Fruit fly (Drosophila melanogaster) whole organism, embryonic: ENCODE results near the gene DCTN5-p25.

Experiments used
- Atf6 ChIP-seq: fragments of 200-800 bp; sonication (Bioruptor generic); IDR thresholded peaks from 2 replicates; pipeline ENCODE4 v1.3.6; 2022; ENCODE audit warnings: missing biosample characterization, missing genetic modification characterization
- CG1024 ChIP-seq: fragments of 200-800 bp; sonication (Bioruptor generic); IDR thresholded peaks from 2 replicates; pipeline ENCODE4 v1.3.6; 2022; ENCODE audit warnings: missing biosample characterization, missing genetic modification characterization
- CG10462 ChIP-seq: fragments of 200-800 bp; sonication (Bioruptor generic); optimal IDR thresholded peaks from 2 replicates; lab custom pipeline; 2016; ENCODE audit warnings: missing biosample characterization, missing genetic modification characterization
- CG11504 ChIP-seq: fragments of 200-800 bp; sonication (Bioruptor generic); optimal IDR thresholded peaks from 3 replicates; lab custom pipeline; 2019; ENCODE audit warnings: missing biosample characterization, mild to moderate bottlenecking, missing genetic modification characterization, moderate library complexity
- CG11696 ChIP-seq: fragments of 200-800 bp; sonication (Bioruptor generic); IDR thresholded peaks from 2 replicates; pipeline ENCODE4 v1.3.6; 2022; ENCODE audit warnings: missing biosample characterization, missing genetic modification characterization
- CG12299 ChIP-seq: fragments of 200-800 bp; sonication (Bioruptor generic); optimal IDR thresholded peaks from 2 replicates; lab custom pipeline; 2018; ENCODE audit warnings: missing biosample characterization, mild to moderate bottlenecking, missing genetic modification characterization
- CG12659 ChIP-seq: fragments of 200-800 bp; sonication (Bioruptor generic); optimal IDR thresholded peaks from 3 replicates; lab custom pipeline; 2017; ENCODE audit warnings: mild to moderate bottlenecking, missing biosample characterization, missing genetic modification reagents, missing genetic modification characterization
- CG12769 ChIP-seq: fragments of 200-800 bp; sonication (Bioruptor generic); optimal IDR thresholded peaks from 2 replicates; lab custom pipeline; 2019; ENCODE audit warnings: missing biosample characterization, mild to moderate bottlenecking, missing genetic modification characterization, moderate library complexity
- CG14050 ChIP-seq: fragments of 200-800 bp; sonication (Bioruptor generic); IDR thresholded peaks from 3 replicates; pipeline ENCODE4 v1.3.6; 2022; ENCODE audit warnings: missing biosample characterization, missing genetic modification characterization
- CG15514 ChIP-seq: fragments of 200-800 bp; sonication (Bioruptor generic); optimal IDR thresholded peaks from 3 replicates; lab custom pipeline; 2017; ENCODE audit warnings: missing biosample characterization, missing genetic modification characterization, mild to moderate bottlenecking, moderate library complexity, missing genetic modification reagents
- CG1603 ChIP-seq: fragments of 200-800 bp; sonication (Bioruptor generic); optimal IDR thresholded peaks from 2 replicates; lab custom pipeline; 2019; ENCODE audit warnings: missing biosample characterization, mild to moderate bottlenecking, missing genetic modification characterization, moderate library complexity
- CG18599 ChIP-seq: fragments of 200-800 bp; sonication (Bioruptor generic); optimal IDR thresholded peaks from 3 replicates; lab custom pipeline; 2017; ENCODE audit warnings: missing biosample characterization, missing genetic modification characterization, mild to moderate bottlenecking, moderate library complexity, missing genetic modification reagents
- CG2712 ChIP-seq: fragments of 200-800 bp; optimal IDR thresholded peaks from 3 replicates; lab custom pipeline; 2019; ENCODE audit warnings: missing biosample characterization, mild to moderate bottlenecking, missing genetic modification characterization, moderate library complexity
- CG2889 ChIP-seq: fragments of 200-800 bp; sonication (Bioruptor generic); IDR thresholded peaks from 3 replicates; pipeline ENCODE4 v1.3.6; 2022; ENCODE audit warnings: missing biosample characterization, missing genetic modification characterization
- CG30431 ChIP-seq: fragments of 200-800 bp; sonication (Bioruptor generic); optimal IDR thresholded peaks from 2 replicates; lab custom pipeline; 2017; ENCODE audit warnings: missing biosample characterization, missing genetic modification characterization
- CG7372 ChIP-seq: fragments of 200-800 bp; sonication (Bioruptor generic); IDR thresholded peaks from 2 replicates; pipeline ENCODE4 v1.3.6; 2022; ENCODE audit warnings: missing biosample characterization, missing genetic modification characterization
- Dbx ChIP-seq: fragments of 200-800 bp; sonication (Bioruptor generic); IDR thresholded peaks from 3 replicates; pipeline ENCODE4 v1.3.6; 2022; ENCODE audit warnings: missing biosample characterization, missing genetic modification characterization
- Dref ChIP-seq: fragments of 200-800 bp; sonication (Bioruptor generic); IDR thresholded peaks from 2 replicates; pipeline ENCODE4 v1.3.6; 2022; ENCODE audit warnings: missing biosample characterization, missing genetic modification characterization
- Ets65A ChIP-seq: fragments of 200-800 bp; sonication (Bioruptor generic); peaks from one replicate; lab custom pipeline; 2016; ENCODE audit warnings: missing biosample characterization, missing genetic modification characterization
- Ets97D ChIP-seq: fragments of 200-800 bp; sonication (Bioruptor generic); optimal IDR thresholded peaks from 3 replicates; lab custom pipeline; 2016; ENCODE audit warnings: missing biosample characterization, missing genetic modification characterization
- H2.0 ChIP-seq: fragments of 200-800 bp; sonication (Bioruptor generic); IDR thresholded peaks from 2 replicates; pipeline ENCODE4 v1.3.6; 2022; ENCODE audit warnings: missing biosample characterization, missing genetic modification characterization
- HmgZ ChIP-seq: fragments of 200-800 bp; sonication (Bioruptor generic); optimal IDR thresholded peaks from 2 replicates; lab custom pipeline; 2018; ENCODE audit warnings: missing biosample characterization, mild to moderate bottlenecking, missing genetic modification characterization
- Kr ChIP-seq: fragments of 200-800 bp; sonication (Bioruptor generic); optimal IDR thresholded peaks from 2 replicates; lab custom pipeline; 2017; ENCODE audit warnings: missing biosample characterization, mild to moderate bottlenecking, missing genetic modification characterization
- Lpt ChIP-seq: fragments of >200 bp; optimal IDR thresholded peaks from 2 replicates; lab custom pipeline; 2018; ENCODE audit warnings: missing biosample characterization, missing genetic modification characterization
- MBD-R2 ChIP-seq: fragments of 200-800 bp; sonication (Bioruptor generic); IDR thresholded peaks from 2 replicates; pipeline ENCODE4 v1.3.6; 2022; ENCODE audit warnings: missing biosample characterization, missing genetic modification characterization
- Myb ChIP-seq: fragments of 200-800 bp; sonication (Bioruptor generic); optimal IDR thresholded peaks from 2 replicates; lab custom pipeline; 2016; ENCODE audit warnings: missing biosample characterization, missing genetic modification characterization
- NC2α ChIP-seq: fragments of 200-800 bp; sonication (Bioruptor generic); optimal IDR thresholded peaks from 2 replicates; lab custom pipeline; 2016; ENCODE audit warnings: missing biosample characterization, missing genetic modification characterization
- Rfx ChIP-seq: fragments of 200-800 bp; sonication (Bioruptor generic); IDR thresholded peaks from 2 replicates; pipeline ENCODE4 v1.3.6; 2022; ENCODE audit warnings: missing biosample characterization, missing genetic modification characterization
- Taf1 ChIP-seq: fragments of 200-800 bp; sonication (Bioruptor generic); IDR thresholded peaks from 2 replicates; pipeline ENCODE4 v1.3.6; 2022; ENCODE audit warnings: missing biosample characterization, missing genetic modification characterization
- YL-1 ChIP-seq: fragments of 200-800 bp; sonication (Bioruptor generic); optimal IDR thresholded peaks from 3 replicates; lab custom pipeline; 2017; ENCODE audit warnings: missing biosample characterization, mild to moderate bottlenecking, missing genetic modification characterization
- ap ChIP-seq: fragments of 200-800 bp; sonication (Bioruptor generic); IDR thresholded peaks from 2 replicates; pipeline ENCODE4 v1.3.6; 2022; ENCODE audit warnings: missing biosample characterization, missing genetic modification characterization
- az2 ChIP-seq: fragments of 200-800 bp; sonication (Bioruptor generic); optimal IDR thresholded peaks from 3 replicates; lab custom pipeline; 2016; ENCODE audit warnings: missing biosample characterization, missing genetic modification characterization
- chinmo ChIP-seq: fragments of 200-800 bp; sonication (Bioruptor generic); IDR thresholded peaks from 4 replicates; pipeline ENCODE4 v1.3.6; 2022; ENCODE audit warnings: missing biosample characterization, missing genetic modification characterization; ENCODE audit not compliant: partially characterized antibody
- ci ChIP-seq: fragments of 200-800 bp; sonication (Bioruptor generic); IDR thresholded peaks from 3 replicates; pipeline ENCODE4 v1.3.6; 2022; ENCODE audit warnings: missing biosample characterization, missing genetic modification characterization
- dpn ChIP-seq, 2 experiments: fragments of 200-800 bp; sonication (Bioruptor generic); optimal IDR thresholded peaks; 3 replicates each; lab custom pipeline; 2016; ENCODE audit warnings: missing biosample characterization in 2 of 2, missing genetic modification characterization in 2 of 2
- esg ChIP-seq: fragments of 200-800 bp; sonication (Bioruptor generic); conservative IDR thresholded peaks from 2 replicates; pipeline ENCODE4 v1.3.6; 2022; ENCODE audit warnings: missing biosample characterization, missing genetic modification characterization
- eyg ChIP-seq: fragments of 200-800 bp; sonication (Bioruptor generic); optimal IDR thresholded peaks from 3 replicates; lab custom pipeline; 2016; ENCODE audit warnings: missing biosample characterization, missing genetic modification characterization
- gcm ChIP-seq: fragments of 200-800 bp; sonication (Bioruptor generic); optimal IDR thresholded peaks from 2 replicates; lab custom pipeline; 2019; ENCODE audit warnings: missing biosample characterization, mild to moderate bottlenecking, missing genetic modification characterization, moderate library complexity
- kay ChIP-seq: fragments of 200-800 bp; sonication (Bioruptor generic); optimal IDR thresholded peaks from 2 replicates; lab custom pipeline; 2016; ENCODE audit warnings: missing biosample characterization, missing genetic modification characterization
- ken ChIP-seq: fragments of 200-800 bp; sonication (Bioruptor generic); IDR thresholded peaks from 3 replicates; pipeline ENCODE4 v1.3.6; 2022; ENCODE audit warnings: missing biosample characterization, missing genetic modification characterization
- lmd ChIP-seq: fragments of 200-800 bp; sonication (Bioruptor generic); IDR thresholded peaks from 2 replicates; pipeline ENCODE4 v1.3.6; 2022; ENCODE audit warnings: missing biosample characterization, missing genetic modification characterization
- pzg ChIP-seq: fragments of 200-800 bp; sonication (Bioruptor generic); optimal IDR thresholded peaks from 3 replicates; lab custom pipeline; 2018; ENCODE audit warnings: missing biosample characterization, mild to moderate bottlenecking, missing genetic modification characterization, moderate library complexity
- rib ChIP-seq: fragments of 200-800 bp; sonication (Bioruptor generic); IDR thresholded peaks from 2 replicates; pipeline ENCODE4 v1.3.6; 2022; ENCODE audit warnings: missing biosample characterization, missing genetic modification characterization
- row ChIP-seq: fragments of 200-800 bp; sonication (Bioruptor generic); IDR thresholded peaks from 3 replicates; pipeline ENCODE4 v1.3.6; 2022; ENCODE audit warnings: missing biosample characterization, missing genetic modification characterization
- run ChIP-seq: fragments of 200-800 bp; sonication (Bioruptor generic); optimal IDR thresholded peaks from 3 replicates; lab custom pipeline; 2018; ENCODE audit warnings: missing biosample characterization, mild to moderate bottlenecking, missing genetic modification characterization
- sd ChIP-seq: fragments of 200-800 bp; sonication (Bioruptor generic); optimal IDR thresholded peaks from 3 replicates; lab custom pipeline; 2018; ENCODE audit warnings: missing biosample characterization, mild to moderate bottlenecking, missing genetic modification characterization, moderate library complexity
- sima ChIP-seq: fragments of 200-800 bp; sonication (Bioruptor generic); optimal IDR thresholded peaks from 2 replicates; lab custom pipeline; 2016; ENCODE audit warnings: missing biosample characterization, missing genetic modification characterization
- so ChIP-seq: fragments of 200-800 bp; sonication (Bioruptor generic); IDR thresholded peaks from 3 replicates; pipeline ENCODE4 v1.3.6; 2022; ENCODE audit warnings: missing biosample characterization, missing genetic modification characterization
- toy ChIP-seq: fragments of 200-800 bp; sonication (Bioruptor generic); IDR thresholded peaks from 2 replicates; pipeline ENCODE4 v1.3.6; 2022; ENCODE audit warnings: missing biosample characterization, missing genetic modification characterization
- usp ChIP-seq: fragments of >200 bp; optimal IDR thresholded peaks from 2 replicates; lab custom pipeline; 2017; ENCODE audit warnings: missing biosample characterization, missing genetic modification characterization
- vvl ChIP-seq: fragments of 200-800 bp; sonication (Bioruptor generic); IDR thresholded peaks from 2 replicates; pipeline ENCODE4 v1.3.6; 2022; ENCODE audit warnings: missing biosample characterization, missing genetic modification characterization
- z ChIP-seq: fragments of 200-800 bp; sonication (Bioruptor generic); IDR thresholded peaks from 3 replicates; pipeline ENCODE4 v1.3.6; 2022; ENCODE audit warnings: missing biosample characterization, missing genetic modification characterization
- zfh1 ChIP-seq: fragments of 200-800 bp; sonication (Bioruptor generic); IDR thresholded peaks from 3 replicates; pipeline ENCODE4 v1.3.6; 2022; ENCODE audit warnings: missing biosample characterization, missing genetic modification characterization

DCTN5-p25 gene

DNA sequence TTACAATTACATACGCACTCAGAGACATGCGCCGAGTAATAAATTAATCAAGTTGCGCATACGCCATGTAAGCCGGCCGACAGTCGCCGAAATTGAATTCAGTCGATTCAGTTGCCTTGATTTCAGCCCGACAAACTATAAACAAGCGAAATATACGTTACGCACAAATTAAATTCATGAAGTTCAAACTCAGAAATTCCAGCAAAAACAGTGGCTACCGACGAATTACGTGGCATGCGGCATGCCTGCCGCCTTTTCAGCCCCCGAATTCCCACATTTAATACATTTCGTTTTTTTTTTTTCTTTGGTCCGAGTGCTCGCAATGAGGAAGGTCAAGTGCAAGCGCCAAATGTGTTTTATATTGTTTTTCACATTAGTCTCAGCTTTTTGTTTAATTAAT is 5.2 kb upstream of the DCTN5-p25 start:
- TF ChIP-seq Dbx (GFP tag; lab: Robert Waterston, UW), result no peak
- TF ChIP-seq sd, result peak; percentile 78
- TF ChIP-seq gcm, result no peak
- TF ChIP-seq chinmo, result 0 out of 4 replicates have a peak, but pooled peaks have one; percentile 67
- TF ChIP-seq CG14050 (GFP tag; lab: Robert Waterston, UW), result no peak
- TF ChIP-seq lmd (GFP tag; lab: Robert Waterston, UW), result no peak
- TF ChIP-seq Taf1 (GFP tag; lab: Robert Waterston, UW), result no peak
- no peak for TF ChIP-seq usp (GFP tag; lab: Kevin White, UChicago)
- TF ChIP-seq rib (GFP tag; lab: Robert Waterston, UW), result 0 out of 2 replicates have a peak, but pooled peaks have one; percentile 18
- no peak for TF ChIP-seq ap (GFP tag; lab: Robert Waterston, UW)
- no peak for TF ChIP-seq Kr
- TF ChIP-seq Rfx (GFP tag; lab: Robert Waterston, UW), result no peak
- TF ChIP-seq CG7372 (GFP tag; lab: Robert Waterston, UW), result 0 out of 2 replicates have a peak, but pooled peaks have one; percentile 15
- peak; percentile 3 for TF ChIP-seq Ets65A (GFP tag; lab: Kevin White, UChicago)
- no peak for TF ChIP-seq CG2889 (GFP tag; lab: Robert Waterston, UW)
- no peak for TF ChIP-seq so (GFP tag; lab: Robert Waterston, UW)
- no peak for TF ChIP-seq sima (GFP tag; lab: Kevin White, UChicago)
- TF ChIP-seq H2.0 (GFP tag; lab: Robert Waterston, UW), result no peak
- no peak for TF ChIP-seq CG15514 (GFP tag; lab: Kevin White, UChicago)
- no peak for TF ChIP-seq CG1603
- TF ChIP-seq esg, result no peak
- TF ChIP-seq CG1024, result no peak
- 0 out of 2 replicates have a peak, but pooled peaks have one; percentile 20 for TF ChIP-seq vvl (GFP tag; lab: Robert Waterston, UW)
- TF ChIP-seq CG11696 (GFP tag; lab: Robert Waterston, UW), result no peak
- no peak for TF ChIP-seq dpn (GFP tag; optimal IDR thresholded peaks at IDR 0.05; lab: Kevin White, UChicago)

DNA sequence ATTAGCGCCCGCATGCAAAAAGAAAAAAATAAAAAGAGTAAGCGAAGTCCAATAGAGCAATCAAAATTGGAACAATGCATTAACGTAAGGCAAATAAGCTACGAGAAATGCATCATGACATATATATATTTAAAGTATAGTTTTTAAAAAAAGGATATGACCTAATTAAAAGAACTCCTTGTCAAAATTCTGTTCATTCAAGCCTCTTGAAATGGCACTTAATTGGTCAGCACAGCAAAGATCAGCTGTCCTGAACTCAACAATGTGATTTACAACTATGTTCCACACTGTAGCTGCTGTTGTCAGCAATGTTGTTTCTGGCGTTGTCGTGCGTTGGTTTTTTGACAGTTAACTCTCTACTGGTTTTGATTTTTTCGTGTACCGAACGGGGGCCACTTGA is 3.7 kb upstream of the DCTN5-p25 start:
- TF ChIP-seq ci (GFP tag; lab: Robert Waterston, UW), result no peak
- no peak for TF ChIP-seq CG18599
- TF ChIP-seq zfh1 (GFP tag; lab: Robert Waterston, UW), result no peak
- no peak for TF ChIP-seq Ets97D (GFP tag; lab: Kevin White, UChicago)
- TF ChIP-seq Dref (GFP tag; lab: Robert Waterston, UW), result no peak
- no peak for TF ChIP-seq kay (GFP tag; lab: Kevin White, UChicago)
- TF ChIP-seq row (GFP tag; lab: Robert Waterston, UW), result 0 out of 3 replicates have a peak, but pooled peaks have one; percentile 15
- no peak for TF ChIP-seq CG30431
- TF ChIP-seq Atf6 (GFP tag; lab: Robert Waterston, UW), result no peak
- no peak for TF ChIP-seq CG11504
- no peak for TF ChIP-seq CG12769
- no peak for TF ChIP-seq toy (GFP tag; lab: Robert Waterston, UW)
- no peak for TF ChIP-seq CG2712 (tag; lab: Kevin White, UChicago)
- no peak for TF ChIP-seq ken
- TF ChIP-seq lmd (GFP tag; lab: Robert Waterston, UW), result peak; percentile 7; the same call in 1 of the 2 replicates
- no peak for TF ChIP-seq Lpt (GFP tag; lab: Kevin White, UChicago)
- no peak for TF ChIP-seq z (GFP tag; lab: Robert Waterston, UW)
- no peak for TF ChIP-seq MBD-R2 (GFP tag; lab: Robert Waterston, UW)
- TF ChIP-seq CG10462 (GFP tag; lab: Kevin White, UChicago), result no peak
- TF ChIP-seq run (tag; lab: Kevin White, UChicago), result no peak
- TF ChIP-seq CG12299 (tag; lab: Kevin White, UChicago), result no peak
- no peak for TF ChIP-seq az2 (GFP tag; lab: Kevin White, UChicago)
- TF ChIP-seq eyg (GFP tag; lab: Kevin White, UChicago), result no peak
- TF ChIP-seq HmgZ (tag; lab: Kevin White, UChicago), result no peak
- no peak for TF ChIP-seq YL-1 (GFP tag; lab: Kevin White, UChicago)
- TF ChIP-seq CG12659 (GFP tag; lab: Kevin White, UChicago), result peak; percentile 3
- TF ChIP-seq CG15514 (GFP tag; lab: Kevin White, UChicago), result no peak
- TF ChIP-seq pzg (GFP tag; lab: Kevin White, UChicago), result no peak
- TF ChIP-seq Myb (GFP tag; lab: Kevin White, UChicago), result no peak
- TF ChIP-seq NC2α (GFP tag; lab: Kevin White, UChicago), result no peak
